Fruit fly (Drosophila melanogaster): ENCODE results near the gene Ts.

DNA sequence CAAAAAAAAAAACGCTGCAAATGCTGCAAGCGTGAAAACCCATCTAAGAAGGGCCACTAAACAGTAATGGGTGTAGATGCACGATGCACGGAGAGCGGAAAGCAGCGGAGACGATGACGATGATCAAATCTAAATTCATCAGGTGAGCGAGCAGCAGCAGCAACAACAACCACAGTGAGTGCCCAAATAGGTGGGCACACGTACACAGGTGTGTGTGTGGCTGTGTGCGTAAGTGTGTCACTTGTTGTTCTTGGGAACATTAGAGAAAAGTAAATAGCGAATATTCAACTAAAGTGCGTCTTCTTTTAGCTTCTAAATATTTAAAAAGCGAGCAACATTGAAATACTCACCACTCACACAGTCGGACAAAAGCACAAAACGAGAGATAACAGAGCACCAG lies 23.8 kb upstream of the Ts start:
- no peak for TF ChIP-seq ttk (optimal IDR thresholded peaks at IDR 0.05)
- no peak for TF ChIP-seq psq (optimal IDR thresholded peaks at IDR 0.05)
- TF ChIP-seq Myc (optimal IDR thresholded peaks at IDR 0.05), result no peak
- TF ChIP-seq insv (optimal IDR thresholded peaks at IDR 0.05), result no peak

Data from Kc167 (cell line).